Fruit fly (Drosophila melanogaster) whole organism, embryonic: ENCODE results near the gene CG14280.

Source experiments
- Asciz ChIP-seq: fragments of 200-800 bp; sonication (Bioruptor generic); optimal IDR thresholded peaks from 2 replicates; lab custom pipeline; 2017; ENCODE audit warnings: missing biosample characterization, mild to moderate bottlenecking, missing genetic modification characterization, missing genetic modification reagents
- CG10267 ChIP-seq: fragments of 200-800 bp; sonication (Bioruptor generic); optimal IDR thresholded peaks from 2 replicates; lab custom pipeline; 2018; ENCODE audit warnings: missing biosample characterization, mild to moderate bottlenecking, missing genetic modification characterization, moderate library complexity
- CG10979 ChIP-seq: fragments of 200-800 bp; sonication (Bioruptor generic); optimal IDR thresholded peaks from 2 replicates; lab custom pipeline; 2018; ENCODE audit warnings: missing biosample characterization, mild to moderate bottlenecking, missing genetic modification characterization, moderate library complexity
- CG11504 ChIP-seq: fragments of 200-800 bp; sonication (Bioruptor generic); optimal IDR thresholded peaks from 3 replicates; lab custom pipeline; 2019; ENCODE audit warnings: missing biosample characterization, mild to moderate bottlenecking, missing genetic modification characterization, moderate library complexity
- CG14710 ChIP-seq: fragments of 200-800 bp; sonication (Bioruptor generic); optimal IDR thresholded peaks from 3 replicates; lab custom pipeline; 2019; ENCODE audit warnings: missing biosample characterization, mild to moderate bottlenecking, missing genetic modification characterization, moderate library complexity
- CG15601 ChIP-seq: fragments of 200-800 bp; sonication (Bioruptor generic); optimal IDR thresholded peaks from 3 replicates; lab custom pipeline; 2019; ENCODE audit warnings: missing biosample characterization, mild to moderate bottlenecking, missing genetic modification characterization, moderate library complexity
- CG1603 ChIP-seq: fragments of 200-800 bp; sonication (Bioruptor generic); optimal IDR thresholded peaks from 2 replicates; lab custom pipeline; 2019; ENCODE audit warnings: missing biosample characterization, mild to moderate bottlenecking, missing genetic modification characterization, moderate library complexity
- CG1647 ChIP-seq: fragments of 200-800 bp; sonication (Bioruptor generic); optimal IDR thresholded peaks from 3 replicates; lab custom pipeline; 2016; ENCODE audit warnings: missing biosample characterization, missing genetic modification characterization
- CG17328 ChIP-seq: fragments of 200-800 bp; sonication (Bioruptor generic); IDR thresholded peaks from 2 replicates; pipeline ENCODE4 v1.3.6; 2022; ENCODE audit warnings: missing biosample characterization, missing genetic modification characterization
- CG17361 ChIP-seq: fragments of 200-800 bp; sonication (Bioruptor generic); IDR thresholded peaks from 3 replicates; pipeline ENCODE4 v1.3.6; 2022; ENCODE audit warnings: missing biosample characterization, missing genetic modification characterization
- CG2712 ChIP-seq: fragments of 200-800 bp; optimal IDR thresholded peaks from 3 replicates; lab custom pipeline; 2019; ENCODE audit warnings: missing biosample characterization, mild to moderate bottlenecking, missing genetic modification characterization, moderate library complexity
- CG31441 ChIP-seq: fragments of 200-800 bp; sonication (Bioruptor generic); IDR thresholded peaks from 2 replicates; pipeline ENCODE4 v1.3.6; 2022; ENCODE audit warnings: missing biosample characterization, missing genetic modification characterization
- CG4404 ChIP-seq: fragments of 200-800 bp; sonication (Bioruptor generic); IDR thresholded peaks from 2 replicates; pipeline ENCODE4 v1.3.6; 2022; ENCODE audit warnings: missing biosample characterization, missing genetic modification characterization
- CG7987 ChIP-seq: fragments of 200-800 bp; sonication (Bioruptor generic); optimal IDR thresholded peaks from 2 replicates; lab custom pipeline; 2018; ENCODE audit warnings: missing biosample characterization, mild to moderate bottlenecking, missing genetic modification characterization, moderate library complexity
- Drgx ChIP-seq: fragments of 200-800 bp; sonication (Bioruptor generic); IDR thresholded peaks from 2 replicates; pipeline ENCODE4 v1.3.6; 2022; ENCODE audit warnings: missing biosample characterization, missing genetic modification characterization
- HHEX ChIP-seq: fragments of 200-800 bp; sonication (Bioruptor generic); optimal IDR thresholded peaks from 3 replicates; lab custom pipeline; 2017; ENCODE audit warnings: missing biosample characterization, mild to moderate bottlenecking, missing genetic modification characterization, missing genetic modification reagents
- Mad ChIP-seq: fragments of 200-800 bp; sonication (Bioruptor generic); optimal IDR thresholded peaks from 2 replicates; lab custom pipeline; 2016; ENCODE audit warnings: missing biosample characterization, missing genetic modification characterization
- Oli ChIP-seq: fragments of 200-800 bp; sonication (Bioruptor generic); optimal IDR thresholded peaks from 2 replicates; lab custom pipeline; 2018; ENCODE audit warnings: missing biosample characterization, mild to moderate bottlenecking, missing genetic modification characterization, moderate library complexity
- Sox102F ChIP-seq: fragments of 200-800 bp; sonication (Bioruptor generic); optimal IDR thresholded peaks from 2 replicates; lab custom pipeline; 2018; ENCODE audit warnings: missing biosample characterization, mild to moderate bottlenecking, missing genetic modification characterization, moderate library complexity
- Spps ChIP-seq: fragments of 200-800 bp; sonication (Bioruptor generic); optimal IDR thresholded peaks from 2 replicates; lab custom pipeline; 2018; ENCODE audit warnings: missing biosample characterization, mild to moderate bottlenecking, missing genetic modification characterization
- Xrp1 ChIP-seq: fragments of 200-800 bp; sonication (Bioruptor generic); IDR thresholded peaks from 2 replicates; pipeline ENCODE4 v1.3.6; 2022; ENCODE audit warnings: missing biosample characterization, missing genetic modification characterization
- ab ChIP-seq: fragments of 200-800 bp; sonication (Bioruptor generic); optimal IDR thresholded peaks from 2 replicates; lab custom pipeline; 2016; ENCODE audit warnings: missing biosample characterization, missing genetic modification characterization
- ara ChIP-seq: fragments of 200-800 bp; sonication (Bioruptor generic); IDR thresholded peaks from 2 replicates; pipeline ENCODE4 v1.3.6; 2022; ENCODE audit warnings: missing biosample characterization, missing genetic modification characterization
- bsh ChIP-seq, 2 experiments: fragments of 200-800 bp; sonication (Bioruptor generic); optimal IDR thresholded peaks; 2 replicates each; lab custom pipeline; 2017 to 2018; ENCODE audit warnings: mild to moderate bottlenecking in 2 of 2, missing biosample characterization in 2 of 2, missing genetic modification characterization in 2 of 2, moderate library complexity in 1 of 2
- chn ChIP-seq: fragments of 200-800 bp; sonication (Bioruptor generic); optimal IDR thresholded peaks from 2 replicates; lab custom pipeline; 2016; ENCODE audit warnings: missing biosample characterization, missing genetic modification characterization
- ci ChIP-seq: fragments of 200-800 bp; sonication (Bioruptor generic); IDR thresholded peaks from 3 replicates; pipeline ENCODE4 v1.3.6; 2022; ENCODE audit warnings: missing biosample characterization, missing genetic modification characterization
- corto ChIP-seq: fragments of 200-800 bp; sonication (Bioruptor generic); optimal IDR thresholded peaks from 2 replicates; lab custom pipeline; 2016; ENCODE audit warnings: missing biosample characterization, mild to moderate bottlenecking, missing genetic modification characterization, moderate library complexity
- croc ChIP-seq: fragments of 200-800 bp; sonication (Bioruptor generic); conservative IDR thresholded peaks from 3 replicates; pipeline ENCODE4 v1.3.6; 2022; ENCODE audit warnings: missing biosample characterization, missing genetic modification characterization
- dmrt11E ChIP-seq: fragments of 200-800 bp; sonication (Bioruptor generic); optimal IDR thresholded peaks from 3 replicates; lab custom pipeline; 2018; ENCODE audit warnings: missing biosample characterization, mild to moderate bottlenecking, missing genetic modification characterization, moderate library complexity
- exex ChIP-seq: fragments of 200-800 bp; sonication (Bioruptor generic); optimal IDR thresholded peaks from 4 replicates; lab custom pipeline; 2018; ENCODE audit warnings: missing biosample characterization, mild to moderate bottlenecking, missing genetic modification characterization, moderate library complexity
- fd96Cb ChIP-seq: fragments of 200-800 bp; sonication (Bioruptor generic); optimal IDR thresholded peaks from 2 replicates; lab custom pipeline; 2018; ENCODE audit warnings: missing biosample characterization, mild to moderate bottlenecking, missing genetic modification characterization, moderate library complexity
- gcm ChIP-seq: fragments of 200-800 bp; sonication (Bioruptor generic); optimal IDR thresholded peaks from 2 replicates; lab custom pipeline; 2019; ENCODE audit warnings: missing biosample characterization, mild to moderate bottlenecking, missing genetic modification characterization, moderate library complexity
- gem ChIP-seq: fragments of 200-800 bp; sonication (Bioruptor generic); optimal IDR thresholded peaks from 2 replicates; lab custom pipeline; 2019; ENCODE audit warnings: missing biosample characterization, mild to moderate bottlenecking, missing genetic modification characterization, moderate library complexity
- lbe ChIP-seq: fragments of 200-800 bp; sonication (Bioruptor generic); optimal IDR thresholded peaks from 2 replicates; lab custom pipeline; 2016; ENCODE audit warnings: missing biosample characterization, mild to moderate bottlenecking, missing genetic modification characterization
- lmd ChIP-seq: fragments of 200-800 bp; sonication (Bioruptor generic); IDR thresholded peaks from 2 replicates; pipeline ENCODE4 v1.3.6; 2022; ENCODE audit warnings: missing biosample characterization, missing genetic modification characterization
- lola ChIP-seq, 3 experiments: fragments of >200 bp in 2 of 3; fragments of 200-800 bp in 1 of 3; sonication (Bioruptor generic) in 1 of 3; optimal IDR thresholded peaks; 2 replicates each; lab custom pipeline; 2017 to 2019; ENCODE audit warnings: missing biosample characterization in 3 of 3, missing genetic modification characterization in 3 of 3, mild to moderate bottlenecking in 1 of 3, moderate library complexity in 1 of 3
- nmo ChIP-seq: fragments of 200-800 bp; sonication (Bioruptor generic); optimal IDR thresholded peaks from 2 replicates; lab custom pipeline; 2018; ENCODE audit warnings: missing biosample characterization, mild to moderate bottlenecking, missing genetic modification characterization, moderate library complexity
- nom ChIP-seq: fragments of 200-800 bp; sonication (Bioruptor generic); optimal IDR thresholded peaks from 2 replicates; lab custom pipeline; 2017; ENCODE audit warnings: missing biosample characterization, missing genetic modification characterization, mild to moderate bottlenecking, moderate library complexity, missing genetic modification reagents
- oc ChIP-seq: fragments of 200-800 bp; sonication (Bioruptor generic); optimal IDR thresholded peaks from 2 replicates; lab custom pipeline; 2018; ENCODE audit warnings: missing biosample characterization, mild to moderate bottlenecking, missing genetic modification characterization, moderate library complexity
- prd ChIP-seq, 3 experiments: fragments of >200 bp in 2 of 3; fragments of 200-800 bp in 1 of 3; sonication (Bioruptor generic) in 1 of 3; optimal IDR thresholded peaks in 2 of 3; IDR thresholded peaks in 1 of 3; 2 replicates in 2 of 3; 3 replicates in 1 of 3; pipeline versions ENCODE4 v1.3.6 to Lab custom; 2017 to 2022; ENCODE audit warnings: missing biosample characterization in 1 of 3, missing genetic modification characterization in 1 of 3
- sens ChIP-seq: fragments of 200-800 bp; sonication (Bioruptor generic); peaks from one replicate; lab custom pipeline; 2016; ENCODE audit warnings: missing biosample characterization, missing genetic modification characterization
- unpg ChIP-seq: fragments of 200-800 bp; sonication (Bioruptor generic); optimal IDR thresholded peaks from 3 replicates; lab custom pipeline; 2018; ENCODE audit warnings: missing biosample characterization, mild to moderate bottlenecking, missing genetic modification characterization, moderate library complexity
- zen ChIP-seq: fragments of 200-800 bp; sonication (Bioruptor generic); optimal IDR thresholded peaks from 3 replicates; lab custom pipeline; 2018; ENCODE audit warnings: missing biosample characterization, mild to moderate bottlenecking, missing genetic modification characterization, moderate library complexity
- zfh1 ChIP-seq: fragments of 200-800 bp; sonication (Bioruptor generic); IDR thresholded peaks from 3 replicates; pipeline ENCODE4 v1.3.6; 2022; ENCODE audit warnings: missing biosample characterization, missing genetic modification characterization

Gene CG14280

dm6 chr3R:19282832-19283231 lies 26.3 kb downstream of the CG14280 start:
- TF ChIP-seq CG7987 (GFP tag; lab: Kevin White, UChicago) = no peak
- TF ChIP-seq chn = no peak
- TF ChIP-seq CG15601 (tag; lab: Kevin White, UChicago) = no peak
- no peak for TF ChIP-seq unpg (GFP tag; lab: Kevin White, UChicago)

- TF ChIP-seq CG1647 (no peak), lbe (GFP tag; lab: Kevin White, UChicago) (peak; percentile 48)
Measured at dm6 chr3R:19283514-19283913, 26.9 kb downstream of the CG14280 start.

dm6 chr3R:19286488-19286887 lies 29.9 kb downstream of the CG14280 start:
- TF ChIP-seq CG10267 (tag; lab: Kevin White, UChicago) (peak; percentile 6), CG1603 (tag; lab: Kevin White, UChicago) (peak; percentile 52), croc (GFP tag; lab: Robert Waterston, UW) (no peak), zen (tag; lab: Kevin White, UChicago) (peak; percentile 15), bsh (GFP tag; optimal IDR thresholded peaks at IDR 0.05; lab: Kevin White, UChicago) (peak; percentile 44 to 50), dmrt11E (peak; percentile 60), Spps (peak; percentile 3), CG11504 (tag; lab: Kevin White, UChicago) (peak; percentile 6), prd (optimal IDR thresholded peaks at IDR 0.05; lab: Kevin White, UChicago) (no peak), prd (GFP tag; IDR thresholded peaks at IDR 0.05; lab: Robert Waterston, UW) (peak; percentile 50; the same call in 1 of the 3 replicates), Asciz (GFP tag; lab: Kevin White, UChicago) (no peak), gem (tag; lab: Kevin White, UChicago) (peak; percentile 45), oc (tag; lab: Kevin White, UChicago) (no peak), ab (GFP tag; lab: Kevin White, UChicago) (no peak), CG2712 (tag; lab: Kevin White, UChicago) (peak; percentile 39), Xrp1 (GFP tag; lab: Robert Waterston, UW) (peak; percentile 49; the same call in 1 of the 2 replicates), CG17361 (GFP tag; lab: Robert Waterston, UW) (0 out of 3 replicates have a peak, but pooled peaks have one; percentile 27), zfh1 (GFP tag; lab: Robert Waterston, UW) (peak; percentile 56; the same call in 1 of the 3 replicates), nmo (GFP tag; lab: Kevin White, UChicago) (peak; percentile 25), ara (GFP tag; lab: Robert Waterston, UW) (no peak), gcm (GFP tag; lab: Kevin White, UChicago) (no peak), lbe (GFP tag; lab: Kevin White, UChicago) (peak; percentile 89), sens (GFP tag; lab: Kevin White, UChicago) (peak; percentile 68), CG31441 (GFP tag; lab: Robert Waterston, UW) (peak; percentile 18; the same call in 1 of the 2 replicates), unpg (GFP tag; lab: Kevin White, UChicago) (peak; percentile 24), exex (tag; lab: Kevin White, UChicago) (no peak), corto (peak; percentile 36), Drgx (GFP tag; lab: Robert Waterston, UW) (peak; percentile 39; the same call in 1 of the 2 replicates), lola (GFP tag; optimal IDR thresholded peaks at IDR 0.05; lab: Kevin White, UChicago) (peak in 1 of 3 experiments; percentile 34), CG4404 (GFP tag; lab: Robert Waterston, UW) (peak; percentile 31; the same call in 1 of the 2 replicates), CG10979 (tag; lab: Kevin White, UChicago) (peak; percentile 36), CG17328 (GFP tag; lab: Robert Waterston, UW) (peak; percentile 38; the same call in 1 of the 2 replicates), nom (GFP tag; lab: Kevin White, UChicago) (peak; percentile 70), lmd (GFP tag; lab: Robert Waterston, UW) (0 out of 2 replicates have a peak, but pooled peaks have one; percentile 21), CG14710 (tag; lab: Kevin White, UChicago) (peak; percentile 1), Oli (tag; lab: Kevin White, UChicago) (peak; percentile 20), ci (0 out of 3 replicates have a peak, but pooled peaks have one; percentile 36), fd96Cb (tag; lab: Kevin White, UChicago) (peak; percentile 14), HHEX (GFP tag; lab: Kevin White, UChicago) (no peak), Sox102F (GFP tag; lab: Kevin White, UChicago) (peak; percentile 48), Mad (GFP tag; lab: Kevin White, UChicago) (no peak)
